Fruit fly (Drosophila melanogaster) whole organism, embryonic: ENCODE measurements around the gene CG43175.

Experiments used
- Antp ChIP-seq: fragments of 200-800 bp; sonication (Bioruptor generic); optimal IDR thresholded peaks from 3 replicates; lab custom pipeline; 2016; ENCODE audit warnings: missing biosample characterization, missing genetic modification characterization
- BEAF-32 ChIP-seq: fragments of 200-800 bp; sonication (Bioruptor generic); optimal IDR thresholded peaks from 3 replicates; lab custom pipeline; 2017; ENCODE audit warnings: missing biosample characterization, missing genetic modification characterization, mild to moderate bottlenecking, moderate library complexity, missing genetic modification reagents
- CG11093 ChIP-seq: fragments of 200-800 bp; sonication (Bioruptor generic); IDR thresholded peaks from 3 replicates; pipeline ENCODE4 v1.3.6; 2022; ENCODE audit warnings: missing biosample characterization, missing genetic modification characterization
- CG11504 ChIP-seq: fragments of 200-800 bp; sonication (Bioruptor generic); optimal IDR thresholded peaks from 3 replicates; lab custom pipeline; 2019; ENCODE audit warnings: missing biosample characterization, mild to moderate bottlenecking, missing genetic modification characterization, moderate library complexity
- CG12659 ChIP-seq: fragments of 200-800 bp; sonication (Bioruptor generic); optimal IDR thresholded peaks from 3 replicates; lab custom pipeline; 2017; ENCODE audit warnings: mild to moderate bottlenecking, missing biosample characterization, missing genetic modification reagents, missing genetic modification characterization
- CG14050 ChIP-seq: fragments of 200-800 bp; sonication (Bioruptor generic); IDR thresholded peaks from 3 replicates; pipeline ENCODE4 v1.3.6; 2022; ENCODE audit warnings: missing biosample characterization, missing genetic modification characterization
- CG15269 ChIP-seq: fragments of 200-800 bp; sonication (Bioruptor generic); optimal IDR thresholded peaks from 2 replicates; lab custom pipeline; 2018; ENCODE audit warnings: missing biosample characterization, mild to moderate bottlenecking, missing genetic modification characterization, moderate library complexity
- CG15514 ChIP-seq: fragments of 200-800 bp; sonication (Bioruptor generic); optimal IDR thresholded peaks from 3 replicates; lab custom pipeline; 2017; ENCODE audit warnings: missing biosample characterization, missing genetic modification characterization, mild to moderate bottlenecking, moderate library complexity, missing genetic modification reagents
- CG15601 ChIP-seq: fragments of 200-800 bp; sonication (Bioruptor generic); optimal IDR thresholded peaks from 3 replicates; lab custom pipeline; 2019; ENCODE audit warnings: missing biosample characterization, mild to moderate bottlenecking, missing genetic modification characterization, moderate library complexity
- CG18476 ChIP-seq: fragments of 200-800 bp; sonication (Bioruptor generic); optimal IDR thresholded peaks from 2 replicates; lab custom pipeline; 2016; ENCODE audit warnings: missing biosample characterization, mild to moderate bottlenecking, missing genetic modification characterization
- CG2116 ChIP-seq: fragments of 200-800 bp; sonication (Bioruptor generic); optimal IDR thresholded peaks from 3 replicates; lab custom pipeline; 2018; ENCODE audit warnings: missing biosample characterization, mild to moderate bottlenecking, missing genetic modification characterization
- CG2678 ChIP-seq: fragments of 200-800 bp; sonication (Bioruptor generic); optimal IDR thresholded peaks from 3 replicates; lab custom pipeline; 2019; ENCODE audit warnings: missing biosample characterization, mild to moderate bottlenecking, missing genetic modification characterization, moderate library complexity
- CG30020 ChIP-seq: fragments of 200-800 bp; optimal IDR thresholded peaks from 2 replicates; lab custom pipeline; 2019; ENCODE audit warnings: missing biosample characterization, mild to moderate bottlenecking, missing genetic modification characterization, moderate library complexity
- CG3163 ChIP-seq: fragments of 200-800 bp; sonication (Bioruptor generic); optimal IDR thresholded peaks from 3 replicates; lab custom pipeline; 2016; ENCODE audit warnings: missing biosample characterization, missing genetic modification characterization
- CG43689 ChIP-seq: fragments of 200-800 bp; sonication (Bioruptor generic); IDR thresholded peaks from 2 replicates; pipeline ENCODE4 v1.3.6; 2022; ENCODE audit warnings: missing biosample characterization, missing genetic modification characterization
- CG4617 ChIP-seq: fragments of 200-800 bp; sonication (Bioruptor generic); optimal IDR thresholded peaks from 3 replicates; lab custom pipeline; 2016; ENCODE audit warnings: missing biosample characterization, missing genetic modification characterization, borderline replicate concordance
- CG4820 ChIP-seq: fragments of 200-800 bp; sonication (Bioruptor generic); optimal IDR thresholded peaks from 3 replicates; lab custom pipeline; 2016; ENCODE audit warnings: missing biosample characterization, missing genetic modification characterization
- CG7357 ChIP-seq: fragments of 200-800 bp; sonication (Bioruptor generic); IDR thresholded peaks from 3 replicates; pipeline ENCODE4 v1.3.6; 2022; ENCODE audit warnings: missing biosample characterization, missing genetic modification characterization
- CG7928 ChIP-seq: fragments of 200-800 bp; sonication (Bioruptor generic); optimal IDR thresholded peaks from 2 replicates; lab custom pipeline; 2017; ENCODE audit warnings: missing biosample characterization, mild to moderate bottlenecking, missing genetic modification characterization
- CG9215 ChIP-seq: fragments of 200-800 bp; sonication (Bioruptor generic); IDR thresholded peaks from 2 replicates; pipeline ENCODE4 v1.3.6; 2022; ENCODE audit warnings: missing biosample characterization, missing genetic modification characterization
- D19A ChIP-seq: fragments of 200-800 bp; optimal IDR thresholded peaks from 3 replicates; lab custom pipeline; 2019; ENCODE audit warnings: missing biosample characterization, mild to moderate bottlenecking, missing genetic modification characterization, moderate library complexity
- Dip3 ChIP-seq: fragments of 200-800 bp; sonication (Bioruptor generic); optimal IDR thresholded peaks from 3 replicates; lab custom pipeline; 2016; ENCODE audit warnings: missing biosample characterization, missing genetic modification characterization
- Drgx ChIP-seq: fragments of 200-800 bp; sonication (Bioruptor generic); IDR thresholded peaks from 2 replicates; pipeline ENCODE4 v1.3.6; 2022; ENCODE audit warnings: missing biosample characterization, missing genetic modification characterization
- Ets65A ChIP-seq: fragments of 200-800 bp; sonication (Bioruptor generic); peaks from one replicate; lab custom pipeline; 2016; ENCODE audit warnings: missing biosample characterization, missing genetic modification characterization
- HLHmδ ChIP-seq: fragments of 200-800 bp; sonication (Bioruptor generic); optimal IDR thresholded peaks from 2 replicates; lab custom pipeline; 2018; ENCODE audit warnings: missing biosample characterization, mild to moderate bottlenecking, missing genetic modification characterization, moderate library complexity
- Kr ChIP-seq: fragments of 200-800 bp; sonication (Bioruptor generic); optimal IDR thresholded peaks from 2 replicates; lab custom pipeline; 2017; ENCODE audit warnings: missing biosample characterization, mild to moderate bottlenecking, missing genetic modification characterization
- Max ChIP-seq: fragments of 200-800 bp; sonication (Bioruptor generic); optimal IDR thresholded peaks from 2 replicates; lab custom pipeline; 2016; ENCODE audit warnings: missing biosample characterization, mild to moderate bottlenecking, missing genetic modification characterization
- Med ChIP-seq: fragments of 200-800 bp; sonication (Bioruptor generic); peaks from one replicate; lab custom pipeline; 2016; ENCODE audit warnings: missing biosample characterization, missing genetic modification characterization, mild to moderate bottlenecking, inconsistent platforms, moderate library complexity
- Meics ChIP-seq: fragments of 200-800 bp; sonication (Bioruptor generic); optimal IDR thresholded peaks from 2 replicates; lab custom pipeline; 2017; ENCODE audit warnings: missing biosample characterization, mild to moderate bottlenecking, missing genetic modification characterization
- NFAT ChIP-seq: fragments of 200-800 bp; sonication (Bioruptor generic); IDR thresholded peaks from 2 replicates; pipeline ENCODE4 v1.3.6; 2022; ENCODE audit warnings: missing biosample characterization, missing genetic modification characterization
- Neu2 ChIP-seq: fragments of 200-800 bp; sonication (Bioruptor generic); optimal IDR thresholded peaks from 3 replicates; lab custom pipeline; 2016; ENCODE audit warnings: missing biosample characterization, missing genetic modification characterization, borderline replicate concordance
- Taf1 ChIP-seq: fragments of 200-800 bp; sonication (Bioruptor generic); IDR thresholded peaks from 2 replicates; pipeline ENCODE4 v1.3.6; 2022; ENCODE audit warnings: missing biosample characterization, missing genetic modification characterization
- ap ChIP-seq: fragments of 200-800 bp; sonication (Bioruptor generic); IDR thresholded peaks from 2 replicates; pipeline ENCODE4 v1.3.6; 2022; ENCODE audit warnings: missing biosample characterization, missing genetic modification characterization
- az2 ChIP-seq: fragments of 200-800 bp; sonication (Bioruptor generic); optimal IDR thresholded peaks from 3 replicates; lab custom pipeline; 2016; ENCODE audit warnings: missing biosample characterization, missing genetic modification characterization
- cwo ChIP-seq: fragments of 200-800 bp; sonication (Bioruptor generic); optimal IDR thresholded peaks from 3 replicates; lab custom pipeline; 2017; ENCODE audit warnings: missing biosample characterization, missing genetic modification characterization, mild to moderate bottlenecking, moderate library complexity, missing genetic modification reagents
- dmrt99B ChIP-seq: fragments of 200-800 bp; sonication (Bioruptor generic); optimal IDR thresholded peaks from 2 replicates; lab custom pipeline; 2018; ENCODE audit warnings: missing biosample characterization, mild to moderate bottlenecking, missing genetic modification characterization, moderate library complexity
- eyg ChIP-seq: fragments of 200-800 bp; sonication (Bioruptor generic); optimal IDR thresholded peaks from 3 replicates; lab custom pipeline; 2016; ENCODE audit warnings: missing biosample characterization, missing genetic modification characterization
- fd64A ChIP-seq: fragments of 200-800 bp; sonication (Bioruptor generic); optimal IDR thresholded peaks from 3 replicates; lab custom pipeline; 2018; ENCODE audit warnings: missing biosample characterization, mild to moderate bottlenecking, missing genetic modification characterization
- inv ChIP-seq: fragments of 200-800 bp; sonication (Bioruptor generic); IDR thresholded peaks from 2 replicates; pipeline ENCODE4 v1.3.6; 2022; ENCODE audit warnings: missing biosample characterization, missing genetic modification characterization; ENCODE audit not compliant: partially characterized antibody
- nerfin-1 ChIP-seq: fragments of 200-800 bp; sonication (Bioruptor generic); optimal IDR thresholded peaks from 3 replicates; lab custom pipeline; 2019; ENCODE audit warnings: missing biosample characterization, mild to moderate bottlenecking, missing genetic modification characterization, moderate library complexity
- nom ChIP-seq: fragments of 200-800 bp; sonication (Bioruptor generic); optimal IDR thresholded peaks from 2 replicates; lab custom pipeline; 2017; ENCODE audit warnings: missing biosample characterization, missing genetic modification characterization, mild to moderate bottlenecking, moderate library complexity, missing genetic modification reagents
- pho ChIP-seq: fragments of 200-800 bp; sonication (Bioruptor generic); optimal IDR thresholded peaks from 2 replicates; lab custom pipeline; 2016; ENCODE audit warnings: missing biosample characterization, missing genetic modification characterization
- pnt ChIP-seq: fragments of 200-800 bp; sonication (Bioruptor generic); optimal IDR thresholded peaks from 3 replicates; lab custom pipeline; 2016; ENCODE audit warnings: missing biosample characterization, missing genetic modification characterization
- pros ChIP-seq: fragments of 200-800 bp; sonication (Bioruptor generic); optimal IDR thresholded peaks from 3 replicates; lab custom pipeline; 2019; ENCODE audit warnings: missing biosample characterization, mild to moderate bottlenecking, missing genetic modification characterization, moderate library complexity
- pzg ChIP-seq: fragments of 200-800 bp; sonication (Bioruptor generic); optimal IDR thresholded peaks from 3 replicates; lab custom pipeline; 2018; ENCODE audit warnings: missing biosample characterization, mild to moderate bottlenecking, missing genetic modification characterization, moderate library complexity
- sd ChIP-seq: fragments of 200-800 bp; sonication (Bioruptor generic); optimal IDR thresholded peaks from 3 replicates; lab custom pipeline; 2018; ENCODE audit warnings: missing biosample characterization, mild to moderate bottlenecking, missing genetic modification characterization, moderate library complexity
- slbo ChIP-seq: fragments of 200-800 bp; sonication (Bioruptor generic); IDR thresholded peaks from 2 replicates; pipeline ENCODE4 v1.3.6; 2022; ENCODE audit warnings: missing biosample characterization, missing genetic modification characterization
- sna ChIP-seq: fragments of 200-800 bp; sonication (Bioruptor generic); IDR thresholded peaks from 2 replicates; pipeline ENCODE4 v1.3.6; 2022; ENCODE audit warnings: missing biosample characterization, missing genetic modification characterization; ENCODE audit not compliant: partially characterized antibody
- tgo ChIP-seq: fragments of 200-800 bp; sonication (Bioruptor generic); IDR thresholded peaks from 3 replicates; pipeline ENCODE4 v1.3.6; 2022; ENCODE audit warnings: missing biosample characterization, missing genetic modification characterization
- tin ChIP-seq: fragments of 200-800 bp; sonication (Bioruptor generic); optimal IDR thresholded peaks from 3 replicates; lab custom pipeline; 2016; ENCODE audit warnings: missing biosample characterization, missing genetic modification characterization
- yki ChIP-seq: fragments of >200 bp; optimal IDR thresholded peaks from 3 replicates; lab custom pipeline; 2018

Gene CG43175

DNA sequence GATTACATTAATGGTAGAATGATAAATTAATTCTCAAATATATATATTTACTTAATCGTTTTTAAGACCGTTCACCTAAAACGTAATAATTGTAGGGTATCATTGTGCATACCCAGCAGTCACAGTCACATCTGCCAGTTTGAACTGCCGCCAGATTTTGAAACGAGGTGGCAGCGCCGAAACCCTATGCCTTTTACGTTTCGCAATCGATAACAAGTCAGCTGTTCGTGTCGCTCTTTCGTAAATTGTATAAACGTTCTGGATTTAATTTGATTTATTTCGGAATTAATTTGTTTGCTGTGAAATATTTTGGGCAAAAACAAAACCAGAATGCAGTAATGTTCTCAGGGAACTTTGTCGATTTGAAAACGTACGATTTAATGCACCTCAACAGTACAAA is 16.9 kb downstream of the CG43175 start, which contains the start of gene CG14322 (continued):
- TF ChIP-seq CG7357 (GFP tag; lab: Robert Waterston, UW) (no peak), yki (lab: Kevin White, UChicago) (no peak), CG15269 (tag; lab: Kevin White, UChicago) (no peak), Ets65A (GFP tag; lab: Kevin White, UChicago) (peak; percentile 27), nerfin-1 (tag; lab: Kevin White, UChicago) (no peak), eyg (GFP tag; lab: Kevin White, UChicago) (no peak), NFAT (GFP tag; lab: Robert Waterston, UW) (0 out of 2 replicates have a peak, but pooled peaks have one; percentile 30), CG30020 (tag; lab: Kevin White, UChicago) (no peak), Kr (GFP tag; lab: Kevin White, UChicago) (no peak), CG2678 (tag; lab: Kevin White, UChicago) (no peak), CG14050 (GFP tag; lab: Robert Waterston, UW) (no peak), CG11504 (tag; lab: Kevin White, UChicago) (peak; percentile 25), sna (GFP tag; lab: Robert Waterston, UW) (peak; percentile 52; the same call in 1 of the 2 replicates), cwo (GFP tag; lab: Kevin White, UChicago) (no peak), Med (GFP tag; lab: Kevin White, UChicago) (peak; percentile 81), CG4820 (GFP tag; lab: Kevin White, UChicago) (no peak), Meics (no peak), Neu2 (GFP tag; lab: Kevin White, UChicago) (no peak), CG18476 (GFP tag; lab: Kevin White, UChicago) (no peak), CG12659 (no peak), Dip3 (GFP tag; lab: Kevin White, UChicago) (no peak), Drgx (GFP tag; lab: Robert Waterston, UW) (no peak), Max (GFP tag; lab: Kevin White, UChicago) (no peak), CG3163 (GFP tag; lab: Kevin White, UChicago) (no peak), Antp (GFP tag; lab: Kevin White, UChicago) (no peak), CG11093 (GFP tag; lab: Robert Waterston, UW) (no peak), tgo (GFP tag; lab: Robert Waterston, UW) (0 out of 3 replicates have a peak, but pooled peaks have one; percentile 15), pnt (GFP tag; lab: Kevin White, UChicago) (no peak), ap (GFP tag; lab: Robert Waterston, UW) (no peak), az2 (no peak), dmrt99B (tag; lab: Kevin White, UChicago) (no peak), BEAF-32 (peak; percentile 43), D19A (tag; lab: Kevin White, UChicago) (no peak), CG15601 (tag; lab: Kevin White, UChicago) (no peak), CG9215 (no peak), fd64A (no peak), HLHmδ (GFP tag; lab: Kevin White, UChicago) (no peak), Taf1 (GFP tag; lab: Robert Waterston, UW) (no peak), pzg (peak; percentile 59), CG7928 (GFP tag; lab: Kevin White, UChicago) (no peak), slbo (GFP tag; lab: Robert Waterston, UW) (peak; percentile 70), CG4617 (GFP tag; lab: Kevin White, UChicago) (peak; percentile 9), nom (GFP tag; lab: Kevin White, UChicago) (no peak), CG2116 (GFP tag; lab: Kevin White, UChicago) (peak; percentile 68), tin (peak; percentile 17), pros (GFP tag; lab: Kevin White, UChicago) (no peak), CG43689 (GFP tag; lab: Robert Waterston, UW) (no peak), sd (tag; lab: Kevin White, UChicago) (no peak), inv (GFP tag; lab: Robert Waterston, UW) (no peak), pho (GFP tag; lab: Kevin White, UChicago) (no peak), CG15514 (peak; percentile 31)
